Fruit fly (Drosophila melanogaster) whole organism, pupa: ENCODE measurements around the gene CG17230.

Source experiments
- CG10348 ChIP-seq: fragments of 200-800 bp; sonication (Bioruptor generic); IDR thresholded peaks from 2 replicates; pipeline ENCODE4 v1.3.6; 2022; ENCODE audit warnings: missing biosample characterization, missing genetic modification characterization
- CG12605 ChIP-seq: fragments of 200-800 bp; sonication (Bioruptor generic); IDR thresholded peaks from 2 replicates; pipeline ENCODE4 v1.3.6; 2022; ENCODE audit warnings: missing biosample characterization, missing genetic modification characterization
- CG13204 ChIP-seq: fragments of 200-800 bp; sonication (Bioruptor generic); optimal IDR thresholded peaks from 2 replicates; lab custom pipeline; 2018; ENCODE audit warnings: missing biosample characterization, mild to moderate bottlenecking, missing genetic modification characterization, moderate library complexity
- CG14655 ChIP-seq: fragments of 200-800 bp; sonication (Bioruptor generic); optimal IDR thresholded peaks from 3 replicates; lab custom pipeline; 2017; ENCODE audit warnings: mild to moderate bottlenecking, missing biosample characterization, missing genetic modification reagents, missing genetic modification characterization
- CG15710 ChIP-seq: fragments of 200-800 bp; sonication (Bioruptor generic); optimal IDR thresholded peaks from 2 replicates; lab custom pipeline; 2018; ENCODE audit warnings: missing biosample characterization, mild to moderate bottlenecking, missing genetic modification characterization, moderate library complexity
- CG17806 ChIP-seq: fragments of 200-800 bp; sonication (Bioruptor generic); optimal IDR thresholded peaks from 2 replicates; lab custom pipeline; 2018; ENCODE audit warnings: missing biosample characterization, mild to moderate bottlenecking, missing genetic modification characterization, moderate library complexity
- CG32121 ChIP-seq: fragments of 200-800 bp; sonication (Bioruptor generic); IDR thresholded peaks from 2 replicates; pipeline ENCODE4 v1.3.6; 2022; ENCODE audit warnings: missing biosample characterization, missing genetic modification characterization
- CG34367 ChIP-seq: fragments of 200-800 bp; sonication (Bioruptor generic); optimal IDR thresholded peaks from 2 replicates; lab custom pipeline; 2018; ENCODE audit warnings: missing biosample characterization, mild to moderate bottlenecking, missing genetic modification characterization
- CG4496 ChIP-seq: fragments of 200-800 bp; sonication (Bioruptor generic); IDR thresholded peaks from 3 replicates; pipeline ENCODE4 v1.3.6; 2022; ENCODE audit warnings: missing biosample characterization, missing genetic modification characterization
- CG8159 ChIP-seq: fragments of 200-800 bp; sonication (Bioruptor generic); optimal IDR thresholded peaks from 3 replicates; lab custom pipeline; 2018; ENCODE audit warnings: missing biosample characterization, mild to moderate bottlenecking, missing genetic modification characterization, moderate library complexity
- CG8301 ChIP-seq: fragments of 200-800 bp; sonication (Bioruptor generic); optimal IDR thresholded peaks from 2 replicates; lab custom pipeline; 2018; ENCODE audit warnings: missing biosample characterization, mild to moderate bottlenecking, missing genetic modification characterization
- CG9948 ChIP-seq: fragments of 200-800 bp; sonication (Bioruptor generic); optimal IDR thresholded peaks from 2 replicates; lab custom pipeline; 2018; ENCODE audit warnings: missing biosample characterization, mild to moderate bottlenecking, missing genetic modification characterization, moderate library complexity
- D1 ChIP-seq: fragments of 200-800 bp; sonication (Bioruptor generic); optimal IDR thresholded peaks from 2 replicates; lab custom pipeline; 2018; ENCODE audit warnings: missing biosample characterization, mild to moderate bottlenecking, missing genetic modification characterization, moderate library complexity
- EcR ChIP-seq: fragments of 200-800 bp; sonication (Bioruptor generic); optimal IDR thresholded peaks from 3 replicates; lab custom pipeline; 2019; ENCODE audit warnings: missing biosample characterization, missing genetic modification characterization, mild to moderate bottlenecking, moderate library complexity, missing genetic modification reagents
- Pif1A ChIP-seq: fragments of 200-800 bp; sonication (Bioruptor generic); optimal IDR thresholded peaks from 3 replicates; lab custom pipeline; 2016; ENCODE audit warnings: missing biosample characterization, missing genetic modification characterization
- Pif1B ChIP-seq: fragments of 200-800 bp; sonication (Bioruptor generic); optimal IDR thresholded peaks from 3 replicates; lab custom pipeline; 2016; ENCODE audit warnings: missing biosample characterization, missing genetic modification characterization
- Snoo ChIP-seq: fragments of 200-800 bp; sonication (Bioruptor generic); optimal IDR thresholded peaks from 3 replicates; lab custom pipeline; 2017; ENCODE audit warnings: missing biosample characterization, mild to moderate bottlenecking, missing genetic modification characterization, inconsistent platforms
- fd96Ca ChIP-seq: fragments of 200-800 bp; sonication (Bioruptor generic); IDR thresholded peaks from 3 replicates; pipeline ENCODE4 v1.3.6; 2022; ENCODE audit warnings: missing biosample characterization, missing genetic modification characterization
- gl ChIP-seq: fragments of 200-800 bp; sonication (Bioruptor generic); optimal IDR thresholded peaks from 2 replicates; lab custom pipeline; 2018; ENCODE audit warnings: missing biosample characterization, mild to moderate bottlenecking, missing genetic modification characterization
- rn ChIP-seq: fragments of 200-800 bp; sonication (Bioruptor generic); IDR thresholded peaks from 2 replicates; pipeline ENCODE4 v1.3.6; 2022; ENCODE audit warnings: missing biosample characterization, missing genetic modification characterization

Gene CG17230

dm6 chr3R:11430307-11430706 lies 7.3 kb upstream of the CG17230 start:
- TF ChIP-seq D1 (tag; lab: Kevin White, UChicago) (no peak), CG10348 (GFP tag; lab: Robert Waterston, UW) (no peak), CG8159 (tag; lab: Kevin White, UChicago) (no peak), CG13204 (GFP tag; lab: Kevin White, UChicago) (no peak), CG14655 (GFP tag; lab: Kevin White, UChicago) (no peak), fd96Ca (GFP tag; lab: Robert Waterston, UW) (no peak), Pif1A (GFP tag; lab: Kevin White, UChicago) (no peak), CG8301 (tag; lab: Kevin White, UChicago) (no peak), CG4496 (no peak), Pif1B (no peak), EcR (no peak), rn (no peak), gl (tag; lab: Kevin White, UChicago) (no peak)
- TF ChIP-seq, all 21 proteins: peak for 0

- TF ChIP-seq gl (tag; lab: Kevin White, UChicago) (no peak), CG17806 (no peak), D1 (tag; lab: Kevin White, UChicago) (no peak), CG9948 (tag; lab: Kevin White, UChicago) (no peak), Pif1B (no peak), rn (no peak), CG15710 (tag; lab: Kevin White, UChicago) (no peak), EcR (no peak), fd96Ca (GFP tag; lab: Robert Waterston, UW) (no peak), CG8301 (tag; lab: Kevin White, UChicago) (no peak), Snoo (tag; lab: Kevin White, UChicago) (no peak), CG12605 (GFP tag; lab: Robert Waterston, UW) (no peak), CG4496 (no peak), CG34367 (tag; lab: Kevin White, UChicago) (no peak), CG8159 (tag; lab: Kevin White, UChicago) (no peak), CG10348 (GFP tag; lab: Robert Waterston, UW) (no peak), CG13204 (GFP tag; lab: Kevin White, UChicago) (no peak), CG14655 (GFP tag; lab: Kevin White, UChicago) (no peak), CG32121 (GFP tag; lab: Robert Waterston, UW) (no peak)
Measured at dm6 chr3R:11431395-11431977, 6.1 kb upstream of the CG17230 start, which contains the start of the genes RpL24-like and CG5276. Gene RpL24-like, minus strand, starts transcription at chr3R:11431582. Gene CG5276, plus strand, starts transcription at chr3R:11431738.

dm6 chr3R:11435537-11436234 lies 1.9 kb upstream of the CG17230 start, which contains the start of the genes Exd2 and CG5281:
Gene Exd2, minus strand, starts transcription at chr3R:11435703.
Gene CG5281, plus strand, starts transcription at chr3R:11435850.
- TF ChIP-seq fd96Ca (GFP tag; lab: Robert Waterston, UW), result 0 out of 3 replicates have a peak, but pooled peaks have one; percentile 10
- peak; percentile 5 for TF ChIP-seq CG15710 (tag; lab: Kevin White, UChicago)
- no peak for TF ChIP-seq D1 (tag; lab: Kevin White, UChicago)
- peak; percentile 6 for TF ChIP-seq CG9948 (tag; lab: Kevin White, UChicago)
- TF ChIP-seq Pif1B, result no peak
- no peak for TF ChIP-seq CG4496
- TF ChIP-seq CG8159 (tag; lab: Kevin White, UChicago), result peak; percentile 14
- TF ChIP-seq Snoo (tag; lab: Kevin White, UChicago), result no peak
- peak; percentile 80 for TF ChIP-seq EcR

dm6 chr3R:11441038-11441437 lies 3.5 kb downstream of the CG17230 start:
- TF ChIP-seq EcR (no peak), Pif1B (no peak), fd96Ca (GFP tag; lab: Robert Waterston, UW) (no peak), D1 (tag; lab: Kevin White, UChicago) (no peak), Snoo (tag; lab: Kevin White, UChicago) (no peak), CG13204 (GFP tag; lab: Kevin White, UChicago) (no peak), CG8301 (tag; lab: Kevin White, UChicago) (no peak), CG15710 (tag; lab: Kevin White, UChicago) (no peak), rn (no peak), gl (tag; lab: Kevin White, UChicago) (no peak), CG14655 (GFP tag; lab: Kevin White, UChicago) (no peak), CG4496 (no peak), CG32121 (GFP tag; lab: Robert Waterston, UW) (no peak), CG8159 (tag; lab: Kevin White, UChicago) (no peak), CG10348 (GFP tag; lab: Robert Waterston, UW) (no peak)

- TF ChIP-seq fd96Ca (GFP tag; lab: Robert Waterston, UW) (no peak), CG12605 (GFP tag; lab: Robert Waterston, UW) (0 out of 2 replicates have a peak, but pooled peaks have one; percentile 14), gl (tag; lab: Kevin White, UChicago) (peak; percentile 13), Snoo (tag; lab: Kevin White, UChicago) (peak; percentile 6)
Measured at dm6 chr3R:11449688-11450087, 12.1 kb downstream of the CG17230 start.
